Fruit fly (Drosophila melanogaster) whole organism, prepupa: ENCODE data around the gene CG43403.
A peak's percentile ranks its signal among the peaks of the same experiment; 100 is the strongest.

Source experiments
- CG31627 ChIP-seq: fragments of 200-800 bp; sonication (Bioruptor generic); optimal IDR thresholded peaks from 3 replicates; lab custom pipeline; 2016; ENCODE audit warnings: missing biosample characterization, missing genetic modification characterization
- CG6276 ChIP-seq: fragments of 200-800 bp; sonication (Bioruptor generic); optimal IDR thresholded peaks from 2 replicates; lab custom pipeline; 2017; ENCODE audit warnings: missing biosample characterization, mild to moderate bottlenecking, missing genetic modification characterization
- CG6854 ChIP-seq: fragments of 200-800 bp; sonication (Bioruptor generic); optimal IDR thresholded peaks from 2 replicates; lab custom pipeline; 2017; ENCODE audit warnings: missing biosample characterization, mild to moderate bottlenecking, missing genetic modification characterization
- CG8119 ChIP-seq: fragments of 200-800 bp; sonication (Bioruptor generic); IDR thresholded peaks from 3 replicates; pipeline ENCODE4 v1.3.6; 2022; ENCODE audit warnings: missing biosample characterization, missing genetic modification characterization
- CG8632 ChIP-seq: fragments of 200-800 bp; sonication (Bioruptor generic); optimal IDR thresholded peaks from 3 replicates; lab custom pipeline; 2016; ENCODE audit warnings: missing biosample characterization, missing genetic modification characterization
- Sox14 ChIP-seq: fragments of 200-800 bp; sonication (Bioruptor generic); optimal IDR thresholded peaks from 3 replicates; lab custom pipeline; 2016; ENCODE audit warnings: missing biosample characterization, missing genetic modification characterization
- pdm3 ChIP-seq: fragments of 200-800 bp; sonication (Bioruptor generic); optimal IDR thresholded peaks from 3 replicates; lab custom pipeline; 2016; ENCODE audit warnings: missing biosample characterization, missing genetic modification characterization
- topi ChIP-seq: fragments of 200-800 bp; sonication (Bioruptor generic); optimal IDR thresholded peaks from 3 replicates; lab custom pipeline; 2016; ENCODE audit warnings: missing biosample characterization, missing genetic modification characterization

DNA sequence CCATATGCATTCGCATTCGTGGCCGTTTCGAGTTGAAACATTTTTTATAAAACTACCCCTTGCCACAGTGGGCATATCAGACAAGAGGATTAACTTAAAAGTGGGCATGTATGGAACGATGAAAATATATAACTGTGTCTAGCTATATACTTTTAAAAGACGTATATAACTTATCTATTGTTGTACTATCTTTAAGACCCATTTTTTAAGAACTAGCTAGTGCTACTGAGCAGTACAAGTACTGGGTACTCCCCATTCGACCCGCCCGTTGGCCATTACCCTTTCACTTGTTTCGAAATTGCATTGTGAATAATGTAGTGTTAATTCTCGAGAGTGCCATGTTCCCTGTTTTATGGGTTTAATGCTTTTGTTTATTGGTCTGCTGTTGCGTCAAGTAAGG lies 13.3 kb upstream of the CG43403 start:
- TF ChIP-seq CG8119 (GFP tag; lab: Robert Waterston, UW), result no peak
- TF ChIP-seq CG8632, result no peak
- TF ChIP-seq CG6276 (GFP tag; lab: Kevin White, UChicago), result no peak
- TF ChIP-seq Sox14 (GFP tag; lab: Kevin White, UChicago), result no peak
- TF ChIP-seq CG31627 (GFP tag; lab: Kevin White, UChicago), result peak; percentile 18
- no peak for TF ChIP-seq topi
- TF ChIP-seq CG6854 (GFP tag; lab: Kevin White, UChicago), result no peak
- peak; percentile 36 for TF ChIP-seq pdm3 (GFP tag; lab: Kevin White, UChicago)
